Fruit fly (Drosophila melanogaster) whole organism, adult: ENCODE data around the gene CG15506.

ENCODE experiments used
- CG11617 ChIP-seq: fragments of 200-800 bp; sonication (Bioruptor generic); optimal IDR thresholded peaks from 2 replicates; lab custom pipeline; 2017; ENCODE audit warnings: mild to moderate bottlenecking, missing biosample characterization, missing genetic modification reagents, missing genetic modification characterization
- CG12768 ChIP-seq: fragments of 200-800 bp; sonication (Bioruptor generic); optimal IDR thresholded peaks from 2 replicates; lab custom pipeline; 2017; ENCODE audit warnings: missing biosample characterization, missing genetic modification characterization, mild to moderate bottlenecking, moderate library complexity, missing genetic modification reagents
- CG14711 ChIP-seq: fragments of 200-800 bp; sonication (Bioruptor generic); optimal IDR thresholded peaks from 2 replicates; lab custom pipeline; 2018; ENCODE audit warnings: missing biosample characterization, mild to moderate bottlenecking, missing genetic modification characterization, moderate library complexity
- CG1620 ChIP-seq: fragments of 200-800 bp; sonication (Bioruptor generic); optimal IDR thresholded peaks from 2 replicates; lab custom pipeline; 2016; ENCODE audit warnings: missing biosample characterization, missing genetic modification characterization
- CG33017 ChIP-seq: fragments of 200-800 bp; sonication (Bioruptor generic); optimal IDR thresholded peaks from 2 replicates; lab custom pipeline; 2018; ENCODE audit warnings: missing biosample characterization, mild to moderate bottlenecking, missing genetic modification characterization, moderate library complexity
- CG5204 ChIP-seq: fragments of 200-800 bp; sonication (Bioruptor generic); optimal IDR thresholded peaks from 2 replicates; lab custom pipeline; 2016; ENCODE audit warnings: missing biosample characterization, missing genetic modification characterization
- CG7045 ChIP-seq: fragments of 200-800 bp; sonication (Bioruptor generic); optimal IDR thresholded peaks from 2 replicates; lab custom pipeline; 2017; ENCODE audit warnings: missing biosample characterization, mild to moderate bottlenecking, missing genetic modification characterization
- CG7101 ChIP-seq: fragments of 200-800 bp; sonication (Bioruptor generic); optimal IDR thresholded peaks from 2 replicates; lab custom pipeline; 2018; ENCODE audit warnings: missing biosample characterization, mild to moderate bottlenecking, missing genetic modification characterization, moderate library complexity
- Clk ChIP-seq: fragments of 200-800 bp; sonication (Bioruptor generic); optimal IDR thresholded peaks from 2 replicates; lab custom pipeline; 2017; ENCODE audit warnings: missing biosample characterization, missing genetic modification characterization
- Crg-1 ChIP-seq: fragments of 200-800 bp; sonication (Bioruptor generic); optimal IDR thresholded peaks from 2 replicates; lab custom pipeline; 2016; ENCODE audit warnings: missing biosample characterization, missing genetic modification characterization
- Hr96 ChIP-seq: fragments of 200-800 bp; sonication (Bioruptor generic); optimal IDR thresholded peaks from 2 replicates; lab custom pipeline; 2016; ENCODE audit warnings: missing biosample characterization, missing genetic modification characterization
- Mnt ChIP-seq: fragments of 200-800 bp; sonication (Bioruptor generic); optimal IDR thresholded peaks from 2 replicates; lab custom pipeline; 2016; ENCODE audit warnings: missing biosample characterization, mild to moderate bottlenecking, missing genetic modification characterization
- bab1 ChIP-seq: fragments of 200-800 bp; sonication (Bioruptor generic); optimal IDR thresholded peaks from 3 replicates; lab custom pipeline; 2019; ENCODE audit warnings: missing biosample characterization, mild to moderate bottlenecking, missing genetic modification characterization, moderate library complexity
- cic ChIP-seq: fragments of 200-800 bp; sonication (Bioruptor generic); optimal IDR thresholded peaks from 2 replicates; lab custom pipeline; 2017; ENCODE audit warnings: missing biosample characterization, mild to moderate bottlenecking, missing genetic modification characterization, moderate library complexity
- cnc ChIP-seq, 2 experiments: fragments of >200 bp; optimal IDR thresholded peaks; 2 replicates each; lab custom pipeline; 2017
- kay ChIP-seq: fragments of 200-800 bp; sonication (Bioruptor generic); peaks from one replicate; lab custom pipeline; 2016; ENCODE audit warnings: missing biosample characterization, missing genetic modification characterization, borderline replicate concordance
- ovo ChIP-seq: fragments of 200-800 bp; sonication (Bioruptor generic); optimal IDR thresholded peaks from 2 replicates; lab custom pipeline; 2016; ENCODE audit warnings: missing biosample characterization, missing genetic modification characterization
- pad ChIP-seq: fragments of 200-800 bp; sonication (Bioruptor generic); optimal IDR thresholded peaks from 3 replicates; lab custom pipeline; 2017; ENCODE audit warnings: missing biosample characterization, missing genetic modification characterization, mild to moderate bottlenecking, moderate library complexity, missing genetic modification reagents
- tj ChIP-seq: fragments of 200-800 bp; sonication (Bioruptor generic); optimal IDR thresholded peaks from 3 replicates; lab custom pipeline; 2017; ENCODE audit warnings: missing biosample characterization, mild to moderate bottlenecking, missing genetic modification characterization, moderate library complexity
- toe ChIP-seq: fragments of 200-800 bp; sonication (Bioruptor generic); optimal IDR thresholded peaks from 2 replicates; lab custom pipeline; 2016; ENCODE audit warnings: missing biosample characterization, missing genetic modification characterization

CG15506 gene

DNA sequence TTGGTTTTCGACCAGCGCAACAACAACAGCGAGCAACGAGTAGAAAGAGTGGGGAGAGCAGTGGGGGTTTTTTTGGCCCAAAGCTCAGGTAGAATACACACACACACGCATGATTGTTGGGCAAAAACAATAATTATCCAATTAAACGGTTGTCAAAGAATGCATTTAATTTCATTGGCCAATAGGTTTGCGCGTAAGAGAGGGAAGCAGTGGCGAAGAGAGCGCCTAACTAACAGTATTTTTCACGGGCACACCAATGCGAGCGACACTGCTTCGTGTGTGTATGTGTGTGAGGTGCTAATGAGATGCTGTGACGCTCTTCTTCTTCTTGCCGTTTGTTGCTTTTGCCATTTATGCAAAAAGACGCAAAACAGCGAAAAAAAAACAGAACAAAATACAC, 7.8 kb downstream of the CG15506 start:
- no peak for TF ChIP-seq tj (GFP tag; lab: Kevin White, UChicago)

DNA sequence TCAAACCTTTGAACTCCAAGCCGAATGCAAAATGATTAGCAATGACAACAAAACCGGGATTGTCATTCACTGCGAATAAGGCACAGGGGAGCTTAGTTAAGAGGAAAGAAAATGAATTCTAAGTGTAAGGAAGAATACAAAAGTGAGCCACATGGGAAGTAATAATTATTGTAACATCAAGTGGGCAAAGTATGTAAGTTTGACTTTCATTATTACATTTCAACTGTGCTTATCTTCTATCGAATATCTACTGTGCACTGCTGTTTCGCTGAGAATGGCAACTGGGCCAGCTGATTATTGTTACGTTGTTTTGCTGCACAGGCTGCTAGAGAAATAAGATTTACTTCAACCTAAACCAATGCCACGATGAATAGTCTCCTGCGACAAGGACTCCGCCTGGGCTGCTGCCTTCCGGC, 18.2 kb downstream of the CG15506 start, which contains the start of the genes CG7601 and CIA30:
CG7601 (minus strand) TSS at position 68 of the 416 bp plus-strand sequence.
CIA30 (plus strand) TSS at position 288 of the 416 bp plus-strand sequence.
- TF ChIP-seq Clk (GFP tag; lab: Kevin White, UChicago) (peak; percentile 97), CG7101 (peak; percentile 99), cnc (optimal IDR thresholded peaks at IDR 0.05; lab: Kevin White, UChicago) (no peak), Hr96 (GFP tag; lab: Kevin White, UChicago) (peak; percentile 100), CG33017 (tag; lab: Kevin White, UChicago) (peak; percentile 98), CG5204 (GFP tag; lab: Kevin White, UChicago) (peak; percentile 98), kay (GFP tag; lab: Kevin White, UChicago) (no peak), CG12768 (GFP tag; lab: Kevin White, UChicago) (peak; percentile 99), bab1 (peak; percentile 98), CG7045 (GFP tag; lab: Kevin White, UChicago) (peak; percentile 99), ovo (peak; percentile 90), cic (GFP tag; lab: Kevin White, UChicago) (peak; percentile 92), toe (GFP tag; lab: Kevin White, UChicago) (peak; percentile 100), CG11617 (GFP tag; lab: Kevin White, UChicago) (peak; percentile 96), CG14711 (tag; lab: Kevin White, UChicago) (peak; percentile 95), Crg-1 (peak; percentile 98), tj (GFP tag; lab: Kevin White, UChicago) (peak; percentile 83), CG1620 (GFP tag; lab: Kevin White, UChicago) (peak; percentile 99), pad (GFP tag; lab: Kevin White, UChicago) (peak; percentile 92), Mnt (GFP tag; lab: Kevin White, UChicago) (peak; percentile 96)

DNA sequence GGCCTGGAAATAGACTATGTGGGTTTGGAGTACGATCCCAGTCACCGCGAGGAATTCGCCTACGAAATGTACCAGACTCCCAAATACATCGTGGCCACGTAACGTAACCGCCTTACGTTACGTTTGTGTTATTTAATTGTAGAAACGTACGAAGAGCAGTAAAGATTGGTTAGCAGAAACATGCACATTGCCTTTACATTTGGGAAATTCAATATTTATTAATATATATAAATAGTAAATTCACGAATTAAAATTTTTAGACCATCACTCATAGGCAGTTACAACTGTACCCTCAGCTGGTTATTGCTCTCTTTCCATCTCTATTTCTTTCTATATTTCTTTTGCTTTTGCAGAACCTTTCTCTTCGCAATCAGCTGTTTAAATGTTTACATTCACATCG, 19.4 kb downstream of the CG15506 start, which contains the start of gene Gnpnat:
Gnpnat (plus strand) TSS at position 385 of the 400 bp plus-strand sequence.
- TF ChIP-seq CG5204 (GFP tag; lab: Kevin White, UChicago) (no peak), CG1620 (GFP tag; lab: Kevin White, UChicago) (no peak), bab1 (peak; percentile 37), CG7045 (GFP tag; lab: Kevin White, UChicago) (peak; percentile 54), cic (GFP tag; lab: Kevin White, UChicago) (no peak), ovo (no peak), pad (GFP tag; lab: Kevin White, UChicago) (peak; percentile 15), kay (GFP tag; lab: Kevin White, UChicago) (no peak), cnc (optimal IDR thresholded peaks at IDR 0.05; lab: Kevin White, UChicago) (no peak), CG7101 (peak; percentile 71), CG12768 (GFP tag; lab: Kevin White, UChicago) (peak; percentile 59), Crg-1 (no peak), tj (GFP tag; lab: Kevin White, UChicago) (no peak), Clk (GFP tag; lab: Kevin White, UChicago) (no peak), Hr96 (GFP tag; lab: Kevin White, UChicago) (no peak), CG11617 (GFP tag; lab: Kevin White, UChicago) (peak; percentile 61), toe (GFP tag; lab: Kevin White, UChicago) (no peak), Mnt (GFP tag; lab: Kevin White, UChicago) (peak; percentile 33), CG14711 (tag; lab: Kevin White, UChicago) (peak; percentile 54), CG33017 (tag; lab: Kevin White, UChicago) (peak; percentile 73)

DNA sequence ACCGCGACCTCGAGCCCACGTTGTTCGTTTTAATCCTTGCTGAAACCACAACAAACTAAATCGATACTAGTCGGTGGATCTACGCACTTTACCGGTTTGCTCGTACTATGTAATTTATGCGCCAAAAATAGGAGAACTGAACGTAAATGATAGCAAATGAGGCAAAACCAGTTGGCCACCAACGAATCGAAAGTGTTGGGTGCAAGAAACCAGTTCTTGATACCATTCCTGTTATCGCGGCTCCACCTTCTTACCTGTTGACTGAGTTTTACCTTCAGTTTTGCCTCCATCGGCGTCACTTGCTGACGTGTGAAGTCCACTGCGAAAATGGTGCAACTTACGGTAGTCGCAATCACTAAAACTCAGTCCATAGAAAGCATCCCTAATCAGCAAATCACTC, 21.6 kb downstream of the CG15506 start:
- no peak for TF ChIP-seq Clk (GFP tag; lab: Kevin White, UChicago)

DNA sequence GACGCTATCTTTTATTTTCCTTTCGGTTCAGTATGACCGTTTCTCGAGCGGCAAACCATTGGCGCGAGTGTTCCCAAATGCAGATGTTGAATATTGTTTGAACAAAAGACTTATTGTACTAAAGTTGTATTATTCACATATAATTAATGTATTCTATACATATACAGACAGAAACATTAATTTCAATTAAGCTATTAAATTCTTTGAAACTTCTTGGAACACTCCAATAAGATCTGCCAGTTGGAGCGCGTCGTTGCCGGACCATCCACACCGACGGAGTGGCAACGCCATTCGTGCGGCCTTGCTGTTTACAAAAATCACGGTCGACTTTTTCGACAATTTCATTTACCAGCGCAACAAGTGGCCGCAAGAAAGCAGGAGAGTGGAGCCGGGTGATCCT, 26.6 kb downstream of the CG15506 start, which contains the start of the genes Wdr24 and IntS11:
Wdr24 (minus strand) TSS at position 37 of the 400 bp plus-strand sequence.
IntS11 (plus strand) TSS at position 282 of the 400 bp plus-strand sequence.
- TF ChIP-seq CG7045 (GFP tag; lab: Kevin White, UChicago) (peak; percentile 97), Mnt (GFP tag; lab: Kevin White, UChicago) (peak; percentile 85), CG1620 (GFP tag; lab: Kevin White, UChicago) (peak; percentile 91), CG12768 (GFP tag; lab: Kevin White, UChicago) (peak; percentile 97), CG14711 (tag; lab: Kevin White, UChicago) (peak; percentile 93), tj (GFP tag; lab: Kevin White, UChicago) (peak; percentile 67), ovo (no peak), CG33017 (tag; lab: Kevin White, UChicago) (peak; percentile 96), Hr96 (GFP tag; lab: Kevin White, UChicago) (no peak), CG7101 (peak; percentile 99), CG5204 (GFP tag; lab: Kevin White, UChicago) (no peak), bab1 (peak; percentile 92), cnc (optimal IDR thresholded peaks at IDR 0.05; lab: Kevin White, UChicago) (no peak), Clk (GFP tag; lab: Kevin White, UChicago) (peak; percentile 55), kay (GFP tag; lab: Kevin White, UChicago) (no peak), CG11617 (GFP tag; lab: Kevin White, UChicago) (peak; percentile 92), toe (GFP tag; lab: Kevin White, UChicago) (no peak), pad (GFP tag; lab: Kevin White, UChicago) (peak; percentile 87), cic (GFP tag; lab: Kevin White, UChicago) (peak; percentile 80), Crg-1 (peak; percentile 96)
